Worm (Caenorhabditis elegans) whole organism, mixed stage, embryonic: Measurements from ENCODE around the gene ced-8.
"Not testable (repeated sequence)": the region's sequence is repeated elsewhere in the genome, so short reads cannot be mapped to it uniquely, and the experiment has no call there.

Experiments
- M03D4.4 ChIP-seq: sonication (generic microtip); optimal IDR thresholded peaks from 2 replicates; lab custom pipeline; 2017; ENCODE audit warnings: mild to moderate bottlenecking, missing genetic modification characterization, missing compliant biosample characterization
- blmp-1 ChIP-seq: fragments of 150-350 bp; optimal IDR thresholded peaks from 2 replicates; lab custom pipeline; 2014; ENCODE audit warnings: missing biosample characterization, missing genetic modification characterization
- ceh-43 ChIP-seq: fragments of 200-800 bp; sonication (Bioruptor generic); optimal IDR thresholded peaks from 2 replicates; lab custom pipeline; 2018; ENCODE audit warnings: mild to moderate bottlenecking, missing genetic modification characterization, moderate library complexity, missing compliant biosample characterization
- ceh-83 ChIP-seq: fragments of 200-800 bp; sonication (Bioruptor generic); optimal IDR thresholded peaks from 2 replicates; lab custom pipeline; 2018; ENCODE audit warnings: mild to moderate bottlenecking, missing genetic modification characterization, missing compliant biosample characterization
- ces-1 ChIP-seq: fragments of 150-350 bp; optimal IDR thresholded peaks from 2 replicates; lab custom pipeline; 2014; ENCODE audit warnings: missing biosample characterization, missing genetic modification reagents, missing genetic modification characterization
- cnd-1 ChIP-seq: fragments of 200-800 bp; sonication (Bioruptor generic); optimal IDR thresholded peaks from 2 replicates; lab custom pipeline; 2018; ENCODE audit warnings: mild to moderate bottlenecking, missing genetic modification characterization, missing compliant biosample characterization
- drap-1 ChIP-seq: fragments of 200-800 bp; sonication (Bioruptor generic); optimal IDR thresholded peaks from 3 replicates; lab custom pipeline; 2018; ENCODE audit warnings: mild to moderate bottlenecking, missing genetic modification characterization, missing compliant biosample characterization
- elt-1 ChIP-seq: sonication (generic microtip); optimal IDR thresholded peaks from 2 replicates; lab custom pipeline; 2017; ENCODE audit warnings: missing genetic modification characterization, mild to moderate bottlenecking, missing compliant biosample characterization, antibody characterized with exemption, moderate library complexity, borderline replicate concordance; ENCODE audit not compliant: insufficient read depth
- elt-3 ChIP-seq: fragments of 150-350 bp; optimal IDR thresholded peaks from 2 replicates; lab custom pipeline; 2014; ENCODE audit warnings: missing biosample characterization, missing genetic modification characterization
- flh-1 ChIP-seq: fragments of 200-800 bp; sonication (Bioruptor generic); optimal IDR thresholded peaks from 2 replicates; lab custom pipeline; 2018; ENCODE audit warnings: mild to moderate bottlenecking, missing genetic modification characterization, moderate library complexity, missing compliant biosample characterization
- ham-2 ChIP-seq: fragments of 200-800 bp; sonication (Bioruptor generic); optimal IDR thresholded peaks from 2 replicates; lab custom pipeline; 2018; ENCODE audit warnings: mild to moderate bottlenecking, missing genetic modification characterization, missing compliant biosample characterization
- hlh-1 ChIP-seq: fragments of 150-350 bp; optimal IDR thresholded peaks from 2 replicates; lab custom pipeline; 2014; ENCODE audit warnings: missing biosample characterization, missing genetic modification reagents, missing genetic modification characterization
- lin-13 ChIP-seq: fragments of 150-350 bp; optimal IDR thresholded peaks from 2 replicates; lab custom pipeline; 2014; ENCODE audit warnings: missing biosample characterization, missing genetic modification characterization
- lin-32 ChIP-seq: fragments of 200-800 bp; sonication (Bioruptor generic); optimal IDR thresholded peaks from 2 replicates; lab custom pipeline; 2018; ENCODE audit warnings: mild to moderate bottlenecking, missing genetic modification characterization, missing compliant biosample characterization
- lsy-2 ChIP-seq: fragments of 150-350 bp; optimal IDR thresholded peaks from 2 replicates; lab custom pipeline; 2014; ENCODE audit warnings: missing biosample characterization, missing genetic modification characterization
- mab-5 ChIP-seq: fragments of 150-350 bp; optimal IDR thresholded peaks from 2 replicates; lab custom pipeline; 2014; ENCODE audit warnings: missing biosample characterization, missing genetic modification characterization
- mep-1 ChIP-seq: fragments of 150-350 bp; optimal IDR thresholded peaks from 2 replicates; lab custom pipeline; 2017; ENCODE audit warnings: missing biosample characterization, missing genetic modification reagents, missing genetic modification characterization, inconsistent platforms
- mls-2 ChIP-seq: sonication (generic microtip); optimal IDR thresholded peaks from 2 replicates; lab custom pipeline; 2016; ENCODE audit warnings: mild to moderate bottlenecking, missing genetic modification characterization, moderate library complexity, missing compliant biosample characterization
- nhr-12 ChIP-seq: fragments of 150-350 bp; optimal IDR thresholded peaks from 2 replicates; lab custom pipeline; 2014; ENCODE audit warnings: missing biosample characterization, missing genetic modification characterization
- nhr-2 ChIP-seq: fragments of 150-350 bp; optimal IDR thresholded peaks from 2 replicates; lab custom pipeline; 2014; ENCODE audit warnings: missing biosample characterization, missing genetic modification characterization
- nhr-237 ChIP-seq: fragments of 150-350 bp; optimal IDR thresholded peaks from 2 replicates; lab custom pipeline; 2014; ENCODE audit warnings: missing biosample characterization, missing genetic modification characterization
- nhr-28 ChIP-seq: fragments of 150-350 bp; optimal IDR thresholded peaks from 2 replicates; lab custom pipeline; 2014; ENCODE audit warnings: missing biosample characterization, missing genetic modification characterization
- sem-2 ChIP-seq: fragments of 200-800 bp; sonication (Bioruptor generic); optimal IDR thresholded peaks from 2 replicates; lab custom pipeline; 2018; ENCODE audit warnings: mild to moderate bottlenecking, missing genetic modification characterization, missing compliant biosample characterization
- snpc-4 ChIP-seq: fragments of 150-350 bp; optimal IDR thresholded peaks from 2 replicates; lab custom pipeline; 2014; ENCODE audit warnings: missing biosample characterization, missing genetic modification characterization
- sptf-1 ChIP-seq: sonication (generic microtip); optimal IDR thresholded peaks from 2 replicates; lab custom pipeline; 2017; ENCODE audit warnings: mild to moderate bottlenecking, missing genetic modification characterization, moderate library complexity, missing compliant biosample characterization
- tbx-8 ChIP-seq: fragments of 200-800 bp; sonication (Bioruptor generic); optimal IDR thresholded peaks from 2 replicates; lab custom pipeline; 2018; ENCODE audit warnings: mild to moderate bottlenecking, missing genetic modification characterization, moderate library complexity, missing compliant biosample characterization
- unc-120 ChIP-seq: sonication (generic microtip); optimal IDR thresholded peaks from 2 replicates; lab custom pipeline; 2017; ENCODE audit warnings: missing genetic modification characterization, missing compliant biosample characterization; ENCODE audit not compliant: poor library complexity, severe bottlenecking
- unc-39 ChIP-seq: fragments of 150-350 bp; optimal IDR thresholded peaks from 2 replicates; lab custom pipeline; 2014; ENCODE audit warnings: missing biosample characterization, missing genetic modification characterization
- unc-62 ChIP-seq: fragments of 150-350 bp; optimal IDR thresholded peaks from 2 replicates; lab custom pipeline; 2014; ENCODE audit warnings: missing biosample characterization, missing genetic modification reagents, missing genetic modification characterization
- zip-8 ChIP-seq: fragments of 150-350 bp; optimal IDR thresholded peaks from 2 replicates; lab custom pipeline; 2014; ENCODE audit warnings: missing biosample characterization, missing genetic modification characterization
- ztf-11 ChIP-seq: fragments of 150-350 bp; optimal IDR thresholded peaks from 2 replicates; lab custom pipeline; 2014; ENCODE audit warnings: missing biosample characterization, missing genetic modification characterization

Gene ced-8

DNA sequence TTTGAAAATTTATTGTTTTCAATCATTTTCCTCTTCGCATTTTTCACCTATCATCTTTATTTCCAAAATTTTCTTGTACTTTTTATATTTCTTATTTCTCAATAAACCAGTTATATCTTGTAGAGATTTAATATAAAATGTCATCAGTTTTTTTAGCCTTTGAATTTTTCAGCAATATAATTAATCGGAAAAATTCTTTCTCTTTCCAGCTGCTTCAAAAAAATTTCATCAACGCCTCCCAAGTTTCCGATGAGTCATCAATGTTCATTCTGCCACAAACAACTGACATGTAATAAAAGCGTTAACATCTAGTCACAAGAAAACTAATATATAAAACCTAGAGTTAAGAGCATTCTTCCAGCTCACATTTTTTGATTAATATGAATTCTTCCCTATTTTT lies 3.6 kb downstream of the ced-8 start, which contains the start of gene F08F1.4:
Gene F08F1.4, plus strand, starts transcription at position 301 of the 400 bp plus-strand sequence.
- no peak for TF ChIP-seq drap-1 (GFP tag; lab: Kevin White, UChicago)
- TF ChIP-seq nhr-237 = no peak
- TF ChIP-seq snpc-4 = no peak
- TF ChIP-seq mab-5 (tag; lab: Kevin White, UChicago) = no peak
- no peak for TF ChIP-seq nhr-12 (tag; lab: Kevin White, UChicago)
- TF ChIP-seq unc-120 (tag; lab: Kevin White, UChicago) = no peak
- TF ChIP-seq tbx-8 (GFP tag; lab: Kevin White, UChicago) = no peak
- no peak for TF ChIP-seq nhr-28 (tag; lab: Kevin White, UChicago)
- TF ChIP-seq flh-1 (GFP tag; lab: Kevin White, UChicago) = no peak
- no peak for TF ChIP-seq M03D4.4 (tag; lab: Kevin White, UChicago)
- TF ChIP-seq unc-62 (GFP tag; lab: Kevin White, UChicago) = no peak
- TF ChIP-seq elt-3 (tag; lab: Kevin White, UChicago) = no peak
- no peak for TF ChIP-seq elt-1
- no peak for TF ChIP-seq zip-8 (tag; lab: Kevin White, UChicago)

DNA sequence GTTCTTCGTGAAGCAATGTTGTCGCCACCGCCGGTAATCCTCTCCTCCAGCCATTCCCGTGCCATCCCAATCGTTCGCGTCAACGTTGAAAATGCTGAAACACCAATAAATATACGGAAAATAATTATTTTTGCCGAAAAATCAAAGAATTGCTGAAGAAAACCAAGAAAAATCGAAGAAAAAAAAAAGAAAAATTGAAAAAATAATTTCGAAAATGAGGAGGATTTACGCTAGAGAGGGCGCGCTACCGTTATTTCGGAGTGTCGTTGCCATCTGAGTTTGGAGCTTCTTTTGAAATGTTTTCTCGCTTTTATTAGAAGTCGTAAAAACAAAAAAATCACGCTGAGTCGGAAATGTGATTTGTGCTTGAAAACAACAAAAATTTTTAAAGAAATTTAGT lies 6.0 kb downstream of the ced-8 start, which contains the start of gene F08F1.9:
Gene F08F1.9, minus strand, starts transcription at position 101 of the 400 bp plus-strand sequence.
- TF ChIP-seq ztf-11 (tag; lab: Kevin White, UChicago); ceh-83 (GFP tag; lab: Kevin White, UChicago); ceh-43 (GFP tag; lab: Kevin White, UChicago): not testable (repeated sequence)

DNA sequence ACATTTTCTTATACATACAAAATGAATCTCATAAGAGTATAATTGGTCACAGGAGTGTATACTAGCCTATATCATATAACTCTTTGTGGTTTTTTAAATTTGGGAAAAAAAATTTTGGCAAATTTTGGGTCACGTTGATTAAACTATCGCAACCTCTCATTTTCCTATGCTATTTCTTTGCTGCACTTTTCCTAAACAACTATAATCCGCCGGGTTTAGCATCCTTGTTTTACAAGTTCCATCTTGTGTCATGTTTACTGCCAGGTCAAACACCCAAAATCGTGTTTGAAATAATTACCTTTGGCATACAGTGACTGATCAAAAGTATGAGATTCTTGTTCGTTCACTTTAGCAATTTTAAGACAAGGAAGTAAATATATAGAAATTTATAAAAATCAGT lies 8.5 kb downstream of the ced-8 start, which contains the start of gene sulp-3:
Gene sulp-3, minus strand, starts transcription at position 101 of the 400 bp plus-strand sequence.
- TF ChIP-seq cnd-1 (tag; lab: Kevin White, UChicago) (no peak), sptf-1 (tag; lab: Kevin White, UChicago) (no peak), ztf-11 (tag; lab: Kevin White, UChicago) (no peak), snpc-4 (no peak), hlh-1 (tag; lab: Kevin White, UChicago) (no peak), lin-13 (tag; lab: Kevin White, UChicago) (no peak), flh-1 (GFP tag; lab: Kevin White, UChicago) (no peak), mep-1 (tag; lab: Kevin White, UChicago) (no peak), ces-1 (GFP tag; lab: Kevin White, UChicago) (no peak), zip-8 (tag; lab: Kevin White, UChicago) (no peak), nhr-2 (no peak), mls-2 (tag; lab: Kevin White, UChicago) (no peak), nhr-28 (tag; lab: Kevin White, UChicago) (no peak), ceh-83 (GFP tag; lab: Kevin White, UChicago) (no peak), tbx-8 (GFP tag; lab: Kevin White, UChicago) (no peak), lsy-2 (tag; lab: Kevin White, UChicago) (no peak), lin-32 (no peak), M03D4.4 (tag; lab: Kevin White, UChicago) (no peak), elt-3 (tag; lab: Kevin White, UChicago) (no peak), blmp-1 (tag; lab: Kevin White, UChicago) (no peak)

DNA sequence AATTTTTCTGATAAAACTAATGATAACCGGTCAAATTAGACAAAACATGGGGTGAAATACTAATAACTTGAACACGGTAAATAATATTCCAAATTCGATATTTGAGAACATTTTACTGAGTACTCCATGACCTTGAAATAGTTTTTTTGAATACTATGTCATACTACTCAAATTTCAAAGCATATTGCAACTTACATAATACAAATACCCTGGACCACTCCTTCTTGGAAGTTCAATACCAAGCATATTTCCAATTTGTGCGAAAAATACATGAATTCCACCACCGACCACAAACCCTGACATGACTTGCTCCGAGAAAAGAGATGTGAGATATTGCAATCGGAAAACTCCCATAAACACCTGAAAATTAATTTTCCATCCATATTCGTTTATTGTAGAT lies 9.9 kb downstream of the ced-8 start:
- TF ChIP-seq sptf-1 (tag; lab: Kevin White, UChicago) = no peak
- TF ChIP-seq unc-39 = no peak
- TF ChIP-seq mls-2 (tag; lab: Kevin White, UChicago) = no peak
- TF ChIP-seq ham-2 (GFP tag; lab: Kevin White, UChicago) = no peak
- TF ChIP-seq ces-1 (GFP tag; lab: Kevin White, UChicago) = no peak
- no peak for TF ChIP-seq elt-3 (tag; lab: Kevin White, UChicago)
- TF ChIP-seq mab-5 (tag; lab: Kevin White, UChicago) = no peak
- TF ChIP-seq ceh-83 (GFP tag; lab: Kevin White, UChicago) = no peak
- TF ChIP-seq tbx-8 (GFP tag; lab: Kevin White, UChicago) = no peak
- no peak for TF ChIP-seq flh-1 (GFP tag; lab: Kevin White, UChicago)
- no peak for TF ChIP-seq nhr-12 (tag; lab: Kevin White, UChicago)
- TF ChIP-seq nhr-2 = no peak
- no peak for TF ChIP-seq nhr-28 (tag; lab: Kevin White, UChicago)
- no peak for TF ChIP-seq lin-32
- TF ChIP-seq sem-2 = no peak
- no peak for TF ChIP-seq snpc-4
